Fruit fly (Drosophila melanogaster): Measurements from ENCODE around the gene Ance.

DNA sequence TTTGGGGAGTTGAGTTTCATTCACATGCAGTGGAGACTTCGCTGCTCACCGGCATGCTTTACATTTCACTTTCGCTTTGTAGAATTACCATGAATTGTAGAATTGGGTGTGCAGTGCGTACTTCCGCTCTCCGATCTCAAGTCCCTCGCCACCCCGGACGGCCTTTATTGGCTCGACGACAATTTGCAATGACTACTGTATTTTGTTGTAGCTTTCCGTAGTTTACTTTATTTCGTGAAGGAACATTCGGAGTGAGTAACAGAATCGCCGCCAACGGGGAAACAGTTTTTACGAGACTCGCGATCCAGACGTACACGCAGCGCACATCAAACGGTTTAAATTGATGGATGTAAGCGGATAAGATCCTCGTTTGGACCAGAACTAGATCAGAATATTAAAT is 51.8 kb downstream of the Ance start, which contains the start of gene NimA:
- TF ChIP-seq CG14655 (GFP tag; optimal IDR thresholded peaks at IDR 0.05) (no peak), Pif1A (GFP tag; optimal IDR thresholded peaks at IDR 0.05) (no peak), CG15710 (tag; optimal IDR thresholded peaks at IDR 0.05) (no peak), CG8159 (tag; optimal IDR thresholded peaks at IDR 0.05) (no peak), CG4496 (GFP tag; IDR thresholded peaks at IDR 0.05) (no peak)
